Fruit fly (Drosophila melanogaster) whole organism: ENCODE measurements around the gene CG17906.

ENCODE experiments used
- CG8478 ChIP-seq: fragments of >200 bp; optimal IDR thresholded peaks from 2 replicates; lab custom pipeline; 2018; ENCODE audit warnings: inconsistent platforms
- Dll ChIP-seq: fragments of >200 bp; optimal IDR thresholded peaks from 2 replicates; lab custom pipeline; 2017
- EcR ChIP-seq, 2 experiments: fragments of >200 bp; optimal IDR thresholded peaks; 2 replicates each; lab custom pipeline; 2017; ENCODE audit warnings: missing biosample characterization in 2 of 2, missing genetic modification characterization in 2 of 2, missing genetic modification reagents in 2 of 2
- pan ChIP-seq: fragments of >200 bp; optimal IDR thresholded peaks from 2 replicates; lab custom pipeline; 2017
- psq ChIP-seq: fragments of >200 bp; optimal IDR thresholded peaks from 2 replicates; lab custom pipeline; 2017
- usp ChIP-seq: fragments of >200 bp; optimal IDR thresholded peaks from 2 replicates; lab custom pipeline; 2017; ENCODE audit warnings: missing biosample characterization, missing genetic modification characterization, mixed read lengths

Gene CG17906

DNA sequence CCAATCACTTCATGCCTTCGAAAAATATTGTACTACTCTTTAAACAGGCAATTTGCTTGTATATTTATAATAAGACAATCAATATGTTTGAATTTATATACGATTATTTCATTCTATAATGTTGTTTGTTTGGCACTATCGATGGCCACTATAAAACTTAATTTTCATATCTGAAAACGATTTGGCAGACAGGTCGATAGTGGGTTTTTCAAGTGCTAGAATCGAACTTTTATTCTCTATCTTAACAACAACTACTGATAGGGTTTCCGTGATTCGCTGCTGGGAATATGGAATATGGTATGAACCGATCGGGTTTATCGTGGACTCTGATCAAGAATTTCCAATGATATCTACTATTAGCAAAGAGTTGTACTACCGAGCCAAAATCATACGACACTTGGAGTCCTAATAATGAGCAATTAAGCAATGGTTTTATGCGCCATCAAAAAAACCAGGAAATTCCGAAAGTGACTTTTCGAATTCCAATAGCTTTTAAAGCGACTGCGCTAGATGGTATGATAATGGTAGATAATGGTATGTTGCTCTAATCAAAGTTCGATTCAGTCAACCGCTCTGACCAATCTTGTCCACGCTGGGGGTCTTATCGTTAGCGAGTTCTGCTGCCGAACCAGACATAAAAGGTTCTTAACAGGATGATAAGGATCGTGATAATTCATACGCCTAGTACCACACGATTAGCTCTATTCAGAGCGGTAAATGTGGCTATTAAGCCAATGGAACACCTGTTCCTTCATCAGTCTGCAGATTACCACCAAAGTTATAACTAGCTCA lies at the start of gene CG17906:
TSS of gene CG17906 (plus strand) at position 742 of the 792 bp plus-strand sequence.
- TF ChIP-seq pan (lab: Kevin White, UChicago): no peak
- no peak for TF ChIP-seq Dll (lab: Kevin White, UChicago)
- no peak for TF ChIP-seq CG8478 (lab: Kevin White, UChicago)
- no peak for TF ChIP-seq usp
- TF ChIP-seq psq (lab: Kevin White, UChicago): no peak

DNA sequence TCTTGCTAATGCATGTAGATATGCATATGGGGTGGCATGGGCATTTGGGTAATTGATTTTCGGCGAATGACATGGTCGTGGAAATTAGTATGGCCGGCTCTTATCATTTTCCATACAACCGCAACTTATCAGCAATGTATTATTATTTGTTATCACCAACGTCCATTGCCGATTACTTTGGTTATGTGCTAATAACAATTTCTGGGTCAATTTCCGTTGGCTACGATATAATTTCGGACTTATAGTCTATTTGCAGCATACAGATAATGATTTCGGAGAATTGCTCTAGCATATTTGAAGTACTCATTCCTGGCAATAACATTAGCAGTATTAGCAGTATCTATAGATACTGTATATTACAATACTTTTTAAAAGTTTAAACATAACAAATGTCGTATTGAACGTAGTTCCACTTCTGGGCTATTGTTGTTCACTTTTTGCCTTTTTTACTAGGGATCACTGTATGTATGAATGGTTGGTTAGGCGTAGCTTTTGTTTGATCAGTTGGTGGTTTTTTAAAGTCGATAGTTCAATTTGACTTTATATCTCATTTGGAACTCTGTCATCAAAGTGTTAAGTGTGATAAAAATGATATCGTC lies 47.4 kb upstream of the CG17906 start, which contains the start of gene CG46397:
TSS of gene CG46397 (plus strand) at position 549 of the 599 bp plus-strand sequence.
- TF ChIP-seq Dll (lab: Kevin White, UChicago) (no peak), psq (lab: Kevin White, UChicago) (no peak), usp (no peak), EcR (GFP tag; optimal IDR thresholded peaks at IDR 0.05; lab: Kevin White, UChicago) (no peak), CG8478 (lab: Kevin White, UChicago) (no peak), pan (lab: Kevin White, UChicago) (no peak)

DNA sequence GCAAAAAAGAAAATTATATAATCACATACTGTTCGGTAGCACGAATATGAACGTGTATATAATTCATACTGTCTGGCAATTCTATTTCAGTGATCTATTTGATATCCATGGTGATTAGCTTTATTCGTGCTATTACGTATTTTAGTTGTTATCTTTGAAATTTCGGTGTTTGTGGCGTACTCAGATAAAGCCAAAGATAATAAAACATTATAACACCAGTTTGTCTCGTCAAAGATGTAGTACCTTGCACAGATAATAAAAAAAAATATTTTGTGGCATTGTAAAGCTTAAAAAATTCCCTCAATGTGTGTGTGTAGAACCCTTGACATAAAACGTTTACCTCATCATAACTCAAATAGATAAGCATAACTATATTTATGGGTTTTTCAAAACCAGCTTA lies 46.2 kb upstream of the CG17906 start:
- no peak for TF ChIP-seq pan (lab: Kevin White, UChicago)

DNA sequence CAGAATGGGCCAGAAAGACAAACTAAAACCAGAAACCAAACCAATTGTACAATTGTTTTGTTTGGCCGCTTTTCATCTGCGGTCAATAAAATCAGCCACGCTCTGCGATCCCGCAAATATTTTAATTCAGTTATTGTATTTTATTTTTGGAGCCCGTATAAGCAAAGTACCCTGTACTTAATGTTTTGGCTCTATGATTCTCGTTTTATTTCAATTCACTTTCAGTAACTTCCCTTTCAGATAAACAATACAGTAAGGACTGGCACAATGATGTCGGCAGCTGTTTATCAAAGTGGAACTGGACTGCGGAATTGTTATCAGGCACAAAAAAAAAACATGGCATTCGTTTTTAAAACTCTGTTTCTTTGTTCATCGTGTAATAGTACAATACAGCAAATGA lies 45.5 kb upstream of the CG17906 start:
- TF ChIP-seq pan (lab: Kevin White, UChicago): no peak
- no peak for TF ChIP-seq CG8478 (lab: Kevin White, UChicago)
- TF ChIP-seq EcR (GFP tag; optimal IDR thresholded peaks at IDR 0.05; lab: Kevin White, UChicago): no peak
- TF ChIP-seq usp: no peak
- TF ChIP-seq psq (lab: Kevin White, UChicago): no peak
- TF ChIP-seq Dll (lab: Kevin White, UChicago): no peak

DNA sequence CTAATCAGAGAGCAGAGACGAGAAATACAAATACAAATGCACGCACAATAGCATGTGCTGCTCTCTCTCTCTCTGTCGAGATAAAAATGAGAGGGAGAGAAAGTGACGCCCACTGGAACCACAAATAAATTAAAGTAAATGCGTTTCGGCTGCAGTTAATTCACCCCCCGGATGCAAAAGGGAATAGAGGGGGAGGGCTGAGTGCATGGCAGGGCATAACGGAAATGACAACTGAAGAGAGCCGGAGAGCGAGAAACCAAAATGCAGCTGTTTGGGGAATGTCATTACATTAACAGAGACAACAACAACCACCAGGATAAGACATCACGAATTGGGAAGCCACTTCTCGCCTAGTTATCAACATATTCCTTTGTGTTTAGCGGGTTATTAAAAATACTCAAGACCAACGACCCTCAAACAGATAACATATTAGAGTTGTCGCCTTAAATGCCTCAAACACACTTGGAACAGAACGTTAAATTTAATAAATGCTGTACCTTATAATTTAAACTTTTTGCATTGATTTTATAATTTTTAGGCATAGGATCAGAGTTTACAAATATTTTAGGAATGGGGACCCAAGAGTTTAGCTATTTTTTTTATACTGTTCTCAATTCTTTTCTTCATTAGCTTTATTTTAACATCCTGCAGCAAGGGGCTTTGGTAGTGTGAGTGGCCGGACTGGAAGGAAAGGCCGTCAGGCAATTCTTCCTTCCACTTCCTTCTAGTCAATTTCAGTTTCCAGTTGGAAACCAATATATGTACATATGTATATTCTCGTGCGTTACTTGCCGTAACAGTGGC lies 44.1 kb upstream of the CG17906 start:
- TF ChIP-seq EcR (GFP tag; optimal IDR thresholded peaks at IDR 0.05; lab: Kevin White, UChicago) (no peak), pan (lab: Kevin White, UChicago) (no peak), psq (lab: Kevin White, UChicago) (no peak), CG8478 (lab: Kevin White, UChicago) (no peak), usp (no peak), Dll (lab: Kevin White, UChicago) (no peak)

DNA sequence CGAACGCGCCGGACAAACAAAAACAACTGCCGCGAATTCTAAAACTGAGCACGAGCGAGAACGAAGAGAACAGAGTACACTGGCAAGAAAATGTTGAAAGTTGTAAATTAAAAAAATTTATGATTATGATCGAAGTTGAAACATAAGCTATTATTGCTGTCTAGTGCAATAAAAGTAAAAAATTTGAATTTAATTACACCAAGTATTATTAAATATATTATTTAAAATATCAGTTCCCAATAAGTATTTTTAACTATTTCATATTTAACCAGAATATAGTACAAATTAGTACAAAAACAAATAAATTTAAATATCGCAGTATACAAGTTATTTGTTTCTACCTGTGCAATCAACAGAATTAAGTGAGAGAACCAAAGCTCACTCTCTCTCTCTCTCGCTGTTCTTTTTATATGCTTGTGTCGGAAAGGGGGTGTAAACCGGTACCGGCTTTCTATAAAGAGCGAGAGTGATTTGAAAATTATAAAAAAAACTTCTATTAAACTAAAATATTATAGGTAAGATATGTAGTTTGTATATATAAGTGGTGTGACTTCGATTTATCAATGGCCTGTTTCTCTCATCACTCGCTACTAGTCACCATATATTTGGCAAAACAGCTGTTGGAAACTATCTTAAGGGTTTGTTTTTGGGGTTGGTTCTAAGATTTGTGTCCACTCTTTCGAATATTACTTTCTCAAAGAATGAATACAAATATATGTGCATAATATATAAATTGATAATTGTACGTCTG lies 42.8 kb upstream of the CG17906 start, which contains the start of gene C1GalTA:
TSS of gene C1GalTA (minus strand) at position 33 of the 751 bp plus-strand sequence.
- TF ChIP-seq CG8478 (lab: Kevin White, UChicago) (no peak), Dll (lab: Kevin White, UChicago) (no peak), EcR (GFP tag; optimal IDR thresholded peaks at IDR 0.05; lab: Kevin White, UChicago) (no peak), psq (lab: Kevin White, UChicago) (no peak), pan (lab: Kevin White, UChicago) (no peak), usp (no peak)

DNA sequence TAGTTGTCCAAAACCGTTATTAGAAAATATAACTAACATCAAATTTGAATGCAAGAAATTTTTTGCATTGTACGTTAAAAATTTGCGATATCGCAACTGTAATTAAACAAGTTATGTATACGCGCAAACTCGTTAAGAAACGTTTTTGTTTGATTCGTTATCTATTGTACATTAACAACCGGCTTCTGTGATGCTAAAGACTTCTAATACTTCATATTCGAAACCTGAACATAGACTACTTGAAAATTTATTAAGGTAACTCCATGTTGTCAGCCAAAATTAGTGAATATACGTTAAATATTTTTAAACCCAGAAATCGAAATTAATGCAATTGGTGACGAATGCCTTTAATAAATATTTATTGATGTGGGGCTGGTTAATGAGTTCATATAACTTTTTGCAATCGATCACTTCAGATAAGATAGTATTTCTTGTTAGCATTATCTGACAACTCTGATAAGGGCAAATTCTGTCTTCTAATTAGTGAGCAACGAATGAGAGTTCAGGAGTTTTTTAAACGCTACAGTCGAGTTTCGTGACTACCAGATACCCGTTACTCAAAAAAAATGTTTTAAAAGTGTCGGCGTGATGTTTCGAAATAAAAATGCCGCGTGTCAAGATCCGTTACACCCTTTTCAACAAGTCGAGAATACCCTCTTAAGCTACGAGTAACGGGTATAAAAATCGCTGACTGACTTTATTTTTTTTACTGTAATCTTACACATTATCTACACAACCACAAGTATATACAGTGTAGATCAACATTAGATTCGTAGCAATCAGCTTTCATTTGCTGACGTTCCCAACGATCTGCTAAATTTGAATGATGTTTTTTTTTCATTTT lies 41.8 kb upstream of the CG17906 start:
- TF ChIP-seq CG8478 (lab: Kevin White, UChicago) (no peak), pan (lab: Kevin White, UChicago) (peak; percentile 71), usp (no peak), EcR (GFP tag; optimal IDR thresholded peaks at IDR 0.05; lab: Kevin White, UChicago) (no peak), Dll (lab: Kevin White, UChicago) (no peak), psq (lab: Kevin White, UChicago) (no peak)

DNA sequence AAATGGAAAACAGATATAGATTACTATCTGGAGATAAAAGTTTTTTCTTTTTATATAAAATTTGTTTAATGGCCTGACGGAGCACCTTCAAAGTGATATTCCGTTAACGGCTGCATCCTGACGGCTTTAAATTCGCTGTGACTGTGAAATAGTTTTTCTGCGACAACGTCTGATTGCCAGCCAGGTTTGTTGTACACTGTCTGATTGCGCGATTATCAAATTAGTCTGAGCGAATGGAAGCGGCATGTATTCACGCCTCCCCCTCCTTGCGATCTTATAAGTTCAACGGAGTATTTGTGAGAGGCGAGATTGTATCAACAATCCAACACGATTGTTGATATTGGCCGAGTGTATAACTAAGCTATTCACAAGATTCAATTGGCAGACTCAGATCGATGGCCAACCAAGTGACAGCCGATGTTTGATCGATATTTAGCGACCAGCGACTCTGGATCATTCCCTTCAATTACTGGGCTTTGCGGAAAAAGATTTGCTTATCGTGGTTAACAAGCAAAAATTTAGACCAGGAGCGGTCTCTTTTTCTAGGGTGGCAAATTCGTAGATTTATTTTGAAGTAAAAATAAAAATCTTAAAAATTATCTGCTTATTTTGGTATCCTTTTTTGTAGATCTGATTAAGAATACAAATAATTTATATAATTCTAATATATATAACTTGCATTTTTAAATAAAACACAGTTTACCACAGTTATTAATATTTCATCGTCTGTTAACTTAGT lies 38.4 kb upstream of the CG17906 start:
- no peak for TF ChIP-seq psq (lab: Kevin White, UChicago)
- TF ChIP-seq CG8478 (lab: Kevin White, UChicago): no peak
- TF ChIP-seq usp: no peak
- TF ChIP-seq pan (lab: Kevin White, UChicago): no peak
- TF ChIP-seq Dll (lab: Kevin White, UChicago): no peak
- no peak for TF ChIP-seq EcR (GFP tag; optimal IDR thresholded peaks at IDR 0.05; lab: Kevin White, UChicago)

DNA sequence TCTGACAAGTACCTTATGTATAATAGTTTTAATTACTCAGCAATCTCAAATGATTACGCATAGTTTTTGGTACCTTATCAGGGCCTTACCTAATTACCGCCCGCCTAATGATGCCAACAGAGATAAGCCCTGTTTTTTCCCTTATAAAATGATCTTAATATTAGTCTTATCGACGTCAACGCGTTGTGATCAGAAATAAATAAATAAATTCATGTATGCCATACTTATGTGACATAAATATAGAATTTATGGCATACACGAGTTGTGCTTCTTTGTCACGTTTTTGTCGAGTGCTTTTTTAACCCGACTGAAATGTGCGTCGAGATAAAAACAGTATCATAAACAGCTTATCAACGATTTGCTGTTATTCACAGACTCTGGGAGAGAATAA lies 37.9 kb upstream of the CG17906 start:
- TF ChIP-seq usp (no peak), pan (lab: Kevin White, UChicago) (no peak), Dll (lab: Kevin White, UChicago) (no peak), CG8478 (lab: Kevin White, UChicago) (no peak), EcR (GFP tag; optimal IDR thresholded peaks at IDR 0.05; lab: Kevin White, UChicago) (no peak), psq (lab: Kevin White, UChicago) (no peak)
